Worm (Caenorhabditis elegans) whole organism, young adult: Measurements from ENCODE around the gene mam-2.

Source experiments
- aptf-2 ChIP-seq: fragments of 200-800 bp; sonication (Bioruptor generic); conservative IDR thresholded peaks from 2 replicates; pipeline ENCODE4 v1.3.6; 2022; ENCODE audit warnings: missing genetic modification reagents, missing genetic modification characterization, missing compliant biosample characterization
- nfya-2 ChIP-seq: fragments of 200-800 bp; sonication (Bioruptor generic); IDR thresholded peaks from 2 replicates; pipeline ENCODE4 v1.3.6; 2022; ENCODE audit warnings: missing genetic modification reagents, missing genetic modification characterization, missing compliant biosample characterization
- nhr-80 ChIP-seq: sonication (generic microtip); optimal IDR thresholded peaks from 2 replicates; lab custom pipeline; 2016; ENCODE audit warnings: missing genetic modification characterization, missing compliant biosample characterization
- nhr-90 ChIP-seq: sonication (generic microtip); optimal IDR thresholded peaks from 2 replicates; lab custom pipeline; 2016; ENCODE audit warnings: missing genotype, mild to moderate bottlenecking, missing genetic modification characterization, missing compliant biosample characterization
- zfh-2 ChIP-seq: fragments of 200-800 bp; sonication (Bioruptor generic); conservative IDR thresholded peaks from 2 replicates; pipeline ENCODE4 v1.3.6; 2022; ENCODE audit warnings: missing genetic modification reagents, missing genetic modification characterization, missing compliant biosample characterization

Gene mam-2

DNA sequence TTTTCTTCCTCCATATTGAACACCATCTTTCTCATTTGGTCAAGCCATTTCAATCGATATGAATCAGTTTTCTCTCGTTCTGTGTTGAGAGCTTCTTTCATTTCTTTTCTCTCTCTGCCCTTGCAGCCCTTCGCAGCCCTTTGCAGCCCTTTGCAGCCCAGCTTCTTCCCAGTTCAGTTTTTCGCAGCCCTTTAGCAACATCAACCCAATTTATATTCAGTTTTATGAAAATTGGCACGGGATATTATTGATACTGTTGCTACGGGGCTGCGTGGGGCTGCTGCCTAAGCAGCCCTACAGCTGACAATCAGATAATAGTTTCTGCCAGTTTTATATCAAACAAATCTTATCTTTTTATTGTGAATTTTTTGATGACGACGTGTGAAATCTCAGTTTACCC is 54.0 kb downstream of the mam-2 start, which contains the start of gene F44D12.10:
TSS of gene F44D12.10 (minus strand) at position 101 of the 400 bp plus-strand sequence.
- no peak for TF ChIP-seq nhr-90
- no peak for TF ChIP-seq nhr-80
- no peak for TF ChIP-seq nfya-2 (GFP tag; lab: Robert Waterston, UW)
- TF ChIP-seq aptf-2 (GFP tag; lab: Robert Waterston, UW) = no peak
- TF ChIP-seq zfh-2 = no peak
